Fruit fly (Drosophila melanogaster): ENCODE results near the gene CG13377.

Gene CG13377

dm6 chrX:265692-266091 lies 1.9 kb upstream of the CG13377 start:
- TF ChIP-seq CG8159 (tag; optimal IDR thresholded peaks at IDR 0.05), result no peak
- no peak for TF ChIP-seq EcR (GFP tag; optimal IDR thresholded peaks at IDR 0.05)
- TF ChIP-seq CG15710 (tag; optimal IDR thresholded peaks at IDR 0.05), result no peak
- TF ChIP-seq Snoo (tag; optimal IDR thresholded peaks at IDR 0.05), result no peak
- TF ChIP-seq D1 (tag; optimal IDR thresholded peaks at IDR 0.05), result no peak
- TF ChIP-seq CG13204 (GFP tag; optimal IDR thresholded peaks at IDR 0.05), result no peak
- TF ChIP-seq CG10348 (GFP tag; IDR thresholded peaks at IDR 0.05), result no peak
- no peak for TF ChIP-seq CG34367 (tag; optimal IDR thresholded peaks at IDR 0.05)
- no peak for TF ChIP-seq Pif1A (GFP tag; optimal IDR thresholded peaks at IDR 0.05)
- TF ChIP-seq Pif1B (GFP tag; optimal IDR thresholded peaks at IDR 0.05), result no peak
- TF ChIP-seq CG12605 (GFP tag; IDR thresholded peaks at IDR 0.05), result no peak
- no peak for TF ChIP-seq CG9948 (tag; optimal IDR thresholded peaks at IDR 0.05)
- no peak for TF ChIP-seq CG8301 (tag; optimal IDR thresholded peaks at IDR 0.05)
- no peak for TF ChIP-seq CG32121 (GFP tag; IDR thresholded peaks at IDR 0.05)
- TF ChIP-seq gl (tag; optimal IDR thresholded peaks at IDR 0.05), result no peak

dm6 chrX:262836-263235 lies 963 bp downstream of the CG13377 start:
- TF ChIP-seq D1 (tag; optimal IDR thresholded peaks at IDR 0.05), result no peak
- no peak for TF ChIP-seq gl (tag; optimal IDR thresholded peaks at IDR 0.05)
- TF ChIP-seq CG10348 (GFP tag; IDR thresholded peaks at IDR 0.05), result no peak
- no peak for TF ChIP-seq CG8301 (tag; optimal IDR thresholded peaks at IDR 0.05)
- no peak for TF ChIP-seq rn (GFP tag; IDR thresholded peaks at IDR 0.05)
- no peak for TF ChIP-seq fd96Ca (GFP tag; IDR thresholded peaks at IDR 0.05)
- TF ChIP-seq Pif1B (GFP tag; optimal IDR thresholded peaks at IDR 0.05), result peak; percentile 20
- no peak for TF ChIP-seq CG14655 (GFP tag; optimal IDR thresholded peaks at IDR 0.05)
- TF ChIP-seq CG12605 (GFP tag; IDR thresholded peaks at IDR 0.05), result no peak
- no peak for TF ChIP-seq CG15710 (tag; optimal IDR thresholded peaks at IDR 0.05)
- peak; percentile 26 for TF ChIP-seq CG8159 (tag; optimal IDR thresholded peaks at IDR 0.05)
- no peak for TF ChIP-seq CG4496 (GFP tag; IDR thresholded peaks at IDR 0.05)
- no peak for TF ChIP-seq CG34367 (tag; optimal IDR thresholded peaks at IDR 0.05)
- TF ChIP-seq CG32121 (GFP tag; IDR thresholded peaks at IDR 0.05), result no peak
- TF ChIP-seq Snoo (tag; optimal IDR thresholded peaks at IDR 0.05), result no peak
- no peak for TF ChIP-seq Ets98B (GFP tag; IDR thresholded peaks at IDR 0.05)
- no peak for TF ChIP-seq CG13204 (GFP tag; optimal IDR thresholded peaks at IDR 0.05)

- TF ChIP-seq fd96Ca (GFP tag; IDR thresholded peaks at IDR 0.05) (no peak), Pif1A (GFP tag; optimal IDR thresholded peaks at IDR 0.05) (peak; percentile 46), CG13204 (GFP tag; optimal IDR thresholded peaks at IDR 0.05) (no peak), CG4496 (GFP tag; IDR thresholded peaks at IDR 0.05) (peak; percentile 82), CG34367 (tag; optimal IDR thresholded peaks at IDR 0.05) (peak; percentile 65), CG15710 (tag; optimal IDR thresholded peaks at IDR 0.05) (peak; percentile 76), gl (tag; optimal IDR thresholded peaks at IDR 0.05) (peak; percentile 30), CG12605 (GFP tag; IDR thresholded peaks at IDR 0.05) (no peak), Ets98B (GFP tag; IDR thresholded peaks at IDR 0.05) (peak; percentile 53), CG32121 (GFP tag; IDR thresholded peaks at IDR 0.05) (no peak), EcR (GFP tag; optimal IDR thresholded peaks at IDR 0.05) (no peak), CG8159 (tag; optimal IDR thresholded peaks at IDR 0.05) (peak; percentile 77), CG10348 (GFP tag; IDR thresholded peaks at IDR 0.05) (no peak), CG17806 (tag; optimal IDR thresholded peaks at IDR 0.05) (peak; percentile 71), Pif1B (GFP tag; optimal IDR thresholded peaks at IDR 0.05) (peak; percentile 52), rn (GFP tag; IDR thresholded peaks at IDR 0.05) (no peak), CG14655 (GFP tag; optimal IDR thresholded peaks at IDR 0.05) (no peak), CG9948 (tag; optimal IDR thresholded peaks at IDR 0.05) (peak; percentile 72), D1 (tag; optimal IDR thresholded peaks at IDR 0.05) (peak; percentile 40), CG8301 (tag; optimal IDR thresholded peaks at IDR 0.05) (peak; percentile 61), Snoo (tag; optimal IDR thresholded peaks at IDR 0.05) (peak; percentile 63)
Measured at dm6 chrX:255369-255768, 8.4 kb downstream of the CG13377 start, which contains the start of gene cin. TSS of gene cin (plus strand) at chrX:255674.

- no peak for TF ChIP-seq rn (GFP tag; IDR thresholded peaks at IDR 0.05)
- no peak for TF ChIP-seq Ets98B (GFP tag; IDR thresholded peaks at IDR 0.05)
- TF ChIP-seq CG12605 (GFP tag; IDR thresholded peaks at IDR 0.05), result no peak
- TF ChIP-seq CG15710 (tag; optimal IDR thresholded peaks at IDR 0.05), result no peak
- TF ChIP-seq gl (tag; optimal IDR thresholded peaks at IDR 0.05), result no peak
- TF ChIP-seq CG4496 (GFP tag; IDR thresholded peaks at IDR 0.05), result no peak
- no peak for TF ChIP-seq D1 (tag; optimal IDR thresholded peaks at IDR 0.05)
- no peak for TF ChIP-seq Snoo (tag; optimal IDR thresholded peaks at IDR 0.05)
- TF ChIP-seq CG8159 (tag; optimal IDR thresholded peaks at IDR 0.05), result no peak
- no peak for TF ChIP-seq Pif1A (GFP tag; optimal IDR thresholded peaks at IDR 0.05)
- TF ChIP-seq CG13204 (GFP tag; optimal IDR thresholded peaks at IDR 0.05), result no peak
- no peak for TF ChIP-seq CG34367 (tag; optimal IDR thresholded peaks at IDR 0.05)
- no peak for TF ChIP-seq CG9948 (tag; optimal IDR thresholded peaks at IDR 0.05)
- TF ChIP-seq EcR (GFP tag; optimal IDR thresholded peaks at IDR 0.05), result no peak
- TF ChIP-seq Pif1B (GFP tag; optimal IDR thresholded peaks at IDR 0.05), result no peak
Measured at dm6 chrX:254690-255089, 9.1 kb downstream of the CG13377 start, which contains the start of gene CG42376. TSS of gene CG42376 (plus strand) at chrX:254876.

dm6 chrX:247329-247728 lies 16.5 kb downstream of the CG13377 start:
- no peak for TF ChIP-seq CG10348 (GFP tag; IDR thresholded peaks at IDR 0.05)
- TF ChIP-seq CG17806 (tag; optimal IDR thresholded peaks at IDR 0.05), result no peak

dm6 chrX:245802-246201 lies 18.0 kb downstream of the CG13377 start, which contains the start of the genes CG3038 and G9a:
TSS of gene CG3038 (minus strand) at chrX:245856.
TSS of gene G9a (plus strand) at chrX:245978.
- TF ChIP-seq EcR (GFP tag; optimal IDR thresholded peaks at IDR 0.05) (peak; percentile 54), fd96Ca (GFP tag; IDR thresholded peaks at IDR 0.05) (no peak)

Data from whole organism, pupa.